Worm (Caenorhabditis elegans) whole organism, L3 larva: ENCODE results near the gene Y70C5B.2.
A peak's percentile ranks its signal among the peaks of the same experiment; 100 is the strongest.

Experiments used
- fkh-10 ChIP-seq: sonication (generic microtip); optimal IDR thresholded peaks from 2 replicates; lab custom pipeline; 2017; ENCODE audit warnings: missing biosample characterization, missing genetic modification reagents, missing genetic modification characterization
- pqm-1 ChIP-seq: fragments of 150-350 bp; optimal IDR thresholded peaks from 2 replicates; lab custom pipeline; 2017; ENCODE audit warnings: missing biosample characterization, missing genetic modification characterization, inconsistent platforms
- ztf-11 ChIP-seq: fragments of 150-350 bp; optimal IDR thresholded peaks from 2 replicates; lab custom pipeline; 2014; ENCODE audit warnings: missing biosample characterization, missing genetic modification characterization

- TF ChIP-seq ztf-11 (tag; lab: Kevin White, UChicago), result no peak
- no peak for TF ChIP-seq fkh-10 (GFP tag; lab: Kevin White, UChicago)
- peak; percentile 78 for TF ChIP-seq pqm-1
Observed at ce11 chrV:16610094-16610493, 50.6 kb downstream of the Y70C5B.2 start.
